Fruit fly (Drosophila melanogaster) whole organism, prepupa: Measurements from ENCODE around the gene CG5953.
A peak's percentile ranks its signal among the peaks of the same experiment; 100 is the strongest.

Experiments used
- Blimp-1 ChIP-seq: fragments of 200-800 bp; sonication (Bioruptor generic); optimal IDR thresholded peaks from 3 replicates; lab custom pipeline; 2017; ENCODE audit warnings: missing biosample characterization, missing genetic modification characterization, mild to moderate bottlenecking, moderate library complexity, missing genetic modification reagents
- CG10631 ChIP-seq: fragments of 200-800 bp; sonication (Bioruptor generic); optimal IDR thresholded peaks from 2 replicates; lab custom pipeline; 2016; ENCODE audit warnings: missing biosample characterization, missing genetic modification characterization
- CG10669 ChIP-seq: fragments of 200-800 bp; sonication (Bioruptor generic); optimal IDR thresholded peaks from 3 replicates; lab custom pipeline; 2018; ENCODE audit warnings: missing biosample characterization, mild to moderate bottlenecking, missing genetic modification characterization, moderate library complexity
- CG11294 ChIP-seq: fragments of 200-800 bp; sonication (Bioruptor generic); IDR thresholded peaks from 2 replicates; pipeline ENCODE4 v1.3.6; 2022; ENCODE audit warnings: missing biosample characterization, missing genetic modification characterization
- CG11902 ChIP-seq: fragments of 200-800 bp; sonication (Bioruptor generic); optimal IDR thresholded peaks from 3 replicates; lab custom pipeline; 2016; ENCODE audit warnings: missing biosample characterization, missing genetic modification characterization
- CG15336 ChIP-seq: fragments of 200-800 bp; sonication (Bioruptor generic); IDR thresholded peaks from 2 replicates; pipeline ENCODE4 v1.3.6; 2022; ENCODE audit warnings: missing biosample characterization, missing genetic modification characterization
- CG1621 ChIP-seq: fragments of 200-800 bp; sonication (Bioruptor generic); optimal IDR thresholded peaks from 3 replicates; lab custom pipeline; 2018; ENCODE audit warnings: missing biosample characterization, mild to moderate bottlenecking, missing genetic modification characterization
- CG16779 ChIP-seq: fragments of 200-800 bp; sonication (Bioruptor generic); optimal IDR thresholded peaks from 3 replicates; lab custom pipeline; 2017; ENCODE audit warnings: missing biosample characterization, mild to moderate bottlenecking, missing genetic modification characterization
- CG3032 ChIP-seq: fragments of 200-800 bp; optimal IDR thresholded peaks from 2 replicates; lab custom pipeline; 2019; ENCODE audit warnings: missing biosample characterization, mild to moderate bottlenecking, missing genetic modification characterization, moderate library complexity
- CG32006 ChIP-seq: fragments of 200-800 bp; sonication (Bioruptor generic); optimal IDR thresholded peaks from 3 replicates; lab custom pipeline; 2017; ENCODE audit warnings: missing biosample characterization, mild to moderate bottlenecking, missing genetic modification characterization
- CG34406 ChIP-seq: fragments of 200-800 bp; sonication (Bioruptor generic); optimal IDR thresholded peaks from 3 replicates; lab custom pipeline; 2016; ENCODE audit warnings: missing biosample characterization, missing genetic modification characterization
- CG3919 ChIP-seq: fragments of 200-800 bp; sonication (Bioruptor generic); optimal IDR thresholded peaks from 3 replicates; lab custom pipeline; 2016; ENCODE audit warnings: missing biosample characterization, missing genetic modification characterization
- CG4318 ChIP-seq: fragments of 200-800 bp; sonication (Bioruptor generic); optimal IDR thresholded peaks from 3 replicates; lab custom pipeline; 2017; ENCODE audit warnings: missing biosample characterization, mild to moderate bottlenecking, missing genetic modification characterization
- CG6163 ChIP-seq: fragments of 200-800 bp; sonication (Bioruptor generic); IDR thresholded peaks from 3 replicates; pipeline ENCODE4 v1.3.6; 2022; ENCODE audit warnings: missing biosample characterization, missing genetic modification characterization
- CG6276 ChIP-seq: fragments of 200-800 bp; sonication (Bioruptor generic); optimal IDR thresholded peaks from 2 replicates; lab custom pipeline; 2017; ENCODE audit warnings: missing biosample characterization, mild to moderate bottlenecking, missing genetic modification characterization
- CG6792 ChIP-seq: fragments of 200-800 bp; sonication (Bioruptor generic); optimal IDR thresholded peaks from 3 replicates; lab custom pipeline; 2016; ENCODE audit warnings: missing biosample characterization, missing genetic modification characterization
- CG6808 ChIP-seq: fragments of 200-800 bp; sonication (Bioruptor generic); optimal IDR thresholded peaks from 3 replicates; lab custom pipeline; 2017; ENCODE audit warnings: missing biosample characterization, missing genetic modification characterization, mild to moderate bottlenecking, moderate library complexity, missing genetic modification reagents
- CG6854 ChIP-seq: fragments of 200-800 bp; sonication (Bioruptor generic); optimal IDR thresholded peaks from 2 replicates; lab custom pipeline; 2017; ENCODE audit warnings: missing biosample characterization, mild to moderate bottlenecking, missing genetic modification characterization
- CG8119 ChIP-seq: fragments of 200-800 bp; sonication (Bioruptor generic); IDR thresholded peaks from 3 replicates; pipeline ENCODE4 v1.3.6; 2022; ENCODE audit warnings: missing biosample characterization, missing genetic modification characterization
- CG8319 ChIP-seq: fragments of 200-800 bp; sonication (Bioruptor generic); optimal IDR thresholded peaks from 3 replicates; lab custom pipeline; 2016; ENCODE audit warnings: missing biosample characterization, missing genetic modification characterization
- CG8632 ChIP-seq: fragments of 200-800 bp; sonication (Bioruptor generic); optimal IDR thresholded peaks from 3 replicates; lab custom pipeline; 2016; ENCODE audit warnings: missing biosample characterization, missing genetic modification characterization
- CG9139 ChIP-seq: fragments of 200-800 bp; sonication (Bioruptor generic); optimal IDR thresholded peaks from 3 replicates; lab custom pipeline; 2017; ENCODE audit warnings: missing biosample characterization, mild to moderate bottlenecking, missing genetic modification characterization
- Eip78C ChIP-seq: fragments of 200-800 bp; sonication (Bioruptor generic); peaks from one replicate; lab custom pipeline; 2016; ENCODE audit warnings: missing biosample characterization, missing genetic modification characterization
- Eip93F ChIP-seq: fragments of 200-800 bp; sonication (Bioruptor generic); optimal IDR thresholded peaks from 2 replicates; lab custom pipeline; 2016; ENCODE audit warnings: missing biosample characterization, mild to moderate bottlenecking, missing genetic modification characterization
- Ets21C ChIP-seq: fragments of 200-800 bp; sonication (Bioruptor generic); optimal IDR thresholded peaks from 3 replicates; lab custom pipeline; 2016; ENCODE audit warnings: missing biosample characterization, missing genetic modification characterization
- Ets96B ChIP-seq: fragments of 200-800 bp; optimal IDR thresholded peaks from 2 replicates; lab custom pipeline; 2019; ENCODE audit warnings: missing biosample characterization, mild to moderate bottlenecking, missing genetic modification characterization, moderate library complexity
- Gug ChIP-seq: fragments of 200-800 bp; sonication (Bioruptor generic); IDR thresholded peaks from 2 replicates; pipeline ENCODE4 v1.3.6; 2022; ENCODE audit warnings: missing biosample characterization, missing genetic modification characterization
- Hr38 ChIP-seq: sonication (Bioruptor generic); optimal IDR thresholded peaks from 2 replicates; lab custom pipeline; 2016; ENCODE audit warnings: missing biosample characterization, missing genetic modification characterization
- Hr39 ChIP-seq: fragments of 200-800 bp; sonication (Bioruptor generic); optimal IDR thresholded peaks from 2 replicates; lab custom pipeline; 2016; ENCODE audit warnings: missing biosample characterization, missing genetic modification characterization
- Met ChIP-seq: fragments of 200-800 bp; sonication (Bioruptor generic); optimal IDR thresholded peaks from 3 replicates; lab custom pipeline; 2016; ENCODE audit warnings: missing biosample characterization, missing genetic modification characterization
- OdsH ChIP-seq: fragments of 200-800 bp; sonication (Bioruptor generic); optimal IDR thresholded peaks from 3 replicates; lab custom pipeline; 2016; ENCODE audit warnings: missing biosample characterization, missing genetic modification characterization
- Smox ChIP-seq: fragments of 200-800 bp; sonication (Bioruptor generic); optimal IDR thresholded peaks from 3 replicates; lab custom pipeline; 2016; ENCODE audit warnings: missing biosample characterization, missing genetic modification characterization
- Sox102F ChIP-seq: fragments of 200-800 bp; sonication (Bioruptor generic); optimal IDR thresholded peaks from 2 replicates; lab custom pipeline; 2016; ENCODE audit warnings: missing biosample characterization, mild to moderate bottlenecking, missing genetic modification characterization
- Sox14 ChIP-seq: fragments of 200-800 bp; sonication (Bioruptor generic); optimal IDR thresholded peaks from 3 replicates; lab custom pipeline; 2016; ENCODE audit warnings: missing biosample characterization, missing genetic modification characterization
- Sox15 ChIP-seq: fragments of 200-800 bp; sonication (Bioruptor generic); optimal IDR thresholded peaks from 3 replicates; lab custom pipeline; 2016; ENCODE audit warnings: missing biosample characterization, missing genetic modification characterization
- achi ChIP-seq: fragments of 200-800 bp; sonication (Bioruptor generic); optimal IDR thresholded peaks from 3 replicates; lab custom pipeline; 2016; ENCODE audit warnings: missing biosample characterization, missing genetic modification characterization
- acj6 ChIP-seq: fragments of 200-800 bp; sonication (Bioruptor generic); optimal IDR thresholded peaks from 3 replicates; lab custom pipeline; 2016; ENCODE audit warnings: missing biosample characterization, missing genetic modification characterization
- cyc ChIP-seq: fragments of 200-800 bp; sonication (Bioruptor generic); optimal IDR thresholded peaks from 3 replicates; lab custom pipeline; 2016; ENCODE audit warnings: missing biosample characterization, missing genetic modification characterization
- dac ChIP-seq: fragments of 200-800 bp; sonication (Bioruptor generic); optimal IDR thresholded peaks from 2 replicates; lab custom pipeline; 2017; ENCODE audit warnings: missing biosample characterization, mild to moderate bottlenecking, missing genetic modification characterization
- eg ChIP-seq: fragments of 200-800 bp; sonication (Bioruptor generic); IDR thresholded peaks from 3 replicates; pipeline ENCODE4 v1.3.6; 2022; ENCODE audit warnings: missing biosample characterization, missing genetic modification characterization
- esn ChIP-seq: fragments of 200-800 bp; sonication (Bioruptor generic); optimal IDR thresholded peaks from 2 replicates; lab custom pipeline; 2016; ENCODE audit warnings: missing biosample characterization, mild to moderate bottlenecking, missing genetic modification characterization, moderate library complexity
- fd59A ChIP-seq: fragments of 200-800 bp; sonication (Bioruptor generic); optimal IDR thresholded peaks from 2 replicates; lab custom pipeline; 2017; ENCODE audit warnings: missing biosample characterization, mild to moderate bottlenecking, missing genetic modification characterization, missing genetic modification reagents
- fd85E ChIP-seq: fragments of 200-800 bp; sonication (Bioruptor generic); optimal IDR thresholded peaks from 3 replicates; lab custom pipeline; 2016; ENCODE audit warnings: missing biosample characterization, missing genetic modification characterization
- fkh ChIP-seq: fragments of 200-800 bp; sonication (Bioruptor generic); optimal IDR thresholded peaks from 3 replicates; lab custom pipeline; 2017; ENCODE audit warnings: missing biosample characterization, mild to moderate bottlenecking, missing genetic modification characterization, moderate library complexity
- lz ChIP-seq: fragments of 200-800 bp; sonication (Bioruptor generic); optimal IDR thresholded peaks from 3 replicates; lab custom pipeline; 2016; ENCODE audit warnings: missing biosample characterization, missing genetic modification characterization
- net ChIP-seq: fragments of 200-800 bp; sonication (Bioruptor generic); optimal IDR thresholded peaks from 3 replicates; lab custom pipeline; 2016; ENCODE audit warnings: missing biosample characterization, missing genetic modification characterization
- pdm3 ChIP-seq: fragments of 200-800 bp; sonication (Bioruptor generic); optimal IDR thresholded peaks from 3 replicates; lab custom pipeline; 2016; ENCODE audit warnings: missing biosample characterization, missing genetic modification characterization
- salr ChIP-seq, 2 experiments: fragments of 200-800 bp; sonication (Bioruptor generic); optimal IDR thresholded peaks; 3 replicates each; lab custom pipeline; 2016 to 2018; ENCODE audit warnings: missing biosample characterization in 2 of 2, missing genetic modification characterization in 2 of 2, mild to moderate bottlenecking in 1 of 2
- ss ChIP-seq, 2 experiments: fragments of 200-800 bp; sonication (Bioruptor generic); optimal IDR thresholded peaks; 2 replicates in 1 of 2; 3 replicates in 1 of 2; lab custom pipeline; 2017 to 2018; ENCODE audit warnings: mild to moderate bottlenecking in 2 of 2, missing biosample characterization in 2 of 2, missing genetic modification characterization in 2 of 2, moderate library complexity in 1 of 2
- svp ChIP-seq: fragments of 200-800 bp; sonication (Bioruptor generic); peaks from one replicate; lab custom pipeline; 2016; ENCODE audit warnings: missing biosample characterization, missing genetic modification characterization
- topi ChIP-seq: fragments of 200-800 bp; sonication (Bioruptor generic); optimal IDR thresholded peaks from 3 replicates; lab custom pipeline; 2016; ENCODE audit warnings: missing biosample characterization, missing genetic modification characterization

Gene CG5953

DNA sequence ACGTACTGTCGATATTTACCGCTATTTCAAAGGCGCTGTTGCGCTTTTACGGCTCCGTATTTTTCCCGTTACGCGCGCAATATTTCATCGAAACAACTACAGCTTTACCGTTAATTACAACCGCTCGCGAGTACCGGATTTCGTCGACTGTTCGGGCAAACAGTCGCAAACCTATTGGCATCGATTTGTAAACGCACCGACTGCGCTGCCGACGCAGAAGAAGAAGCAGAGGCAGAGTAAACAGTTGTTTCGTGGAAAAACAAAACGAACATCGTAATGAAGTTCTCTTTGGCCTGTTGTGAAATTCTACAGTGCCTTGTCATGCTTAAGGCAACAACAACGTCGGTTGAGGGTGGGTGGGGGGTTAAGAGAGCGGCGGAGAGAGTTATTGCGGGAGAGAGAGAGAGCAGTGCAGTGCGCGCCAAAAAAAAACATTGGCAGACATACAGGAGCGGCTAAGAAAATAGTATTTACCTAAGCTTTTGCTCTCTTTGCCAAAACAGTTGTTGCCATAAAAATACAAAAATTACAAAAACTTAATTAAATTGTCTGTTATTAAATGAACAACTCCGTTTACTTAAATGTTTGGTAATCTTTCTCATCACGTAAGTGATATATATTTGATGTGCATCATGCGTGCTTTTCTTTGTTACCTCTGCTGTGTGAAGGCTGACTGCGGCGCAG, at the start of gene CG5953:
Gene CG5953, minus strand, starts transcription at position 176 of the 684 bp plus-strand sequence.
- TF ChIP-seq Smox (peak; percentile 97), Hr38 (GFP tag; lab: Kevin White, UChicago) (no peak), CG3919 (GFP tag; lab: Kevin White, UChicago) (peak; percentile 97), pdm3 (peak; percentile 97), CG15336 (GFP tag; lab: Robert Waterston, UW) (peak; percentile 99), lz (GFP tag; lab: Kevin White, UChicago) (peak; percentile 98), svp (peak; percentile 99), Sox14 (peak; percentile 99), dac (GFP tag; lab: Kevin White, UChicago) (peak; percentile 95), Eip93F (peak; percentile 94), cyc (GFP tag; lab: Kevin White, UChicago) (peak; percentile 97), Ets21C (peak; percentile 96), Sox15 (GFP tag; lab: Kevin White, UChicago) (peak; percentile 96), net (GFP tag; lab: Kevin White, UChicago) (peak; percentile 98), Hr39 (peak; percentile 98), CG6163 (GFP tag; lab: Robert Waterston, UW) (peak; percentile 98), CG3032 (peak; percentile 98), CG8119 (peak; percentile 99), CG6854 (GFP tag; lab: Kevin White, UChicago) (peak; percentile 97), CG9139 (GFP tag; lab: Kevin White, UChicago) (peak; percentile 94), Sox102F (GFP tag; lab: Kevin White, UChicago) (peak; percentile 97), CG34406 (GFP tag; lab: Kevin White, UChicago) (peak; percentile 98), salr (GFP tag; optimal IDR thresholded peaks at IDR 0.05; lab: Kevin White, UChicago) (peak; percentile 93 to 97), CG10631 (GFP tag; lab: Kevin White, UChicago) (peak; percentile 97), ss (GFP tag; optimal IDR thresholded peaks at IDR 0.05; lab: Kevin White, UChicago) (peak; percentile 98), Met (GFP tag; lab: Kevin White, UChicago) (peak; percentile 98), CG10669 (GFP tag; lab: Kevin White, UChicago) (peak; percentile 98), CG6792 (GFP tag; lab: Kevin White, UChicago) (peak; percentile 97), fd59A (GFP tag; lab: Kevin White, UChicago) (peak; percentile 98), Blimp-1 (peak; percentile 93), CG32006 (GFP tag; lab: Kevin White, UChicago) (peak; percentile 99), CG8632 (GFP tag; lab: Kevin White, UChicago) (peak; percentile 97), eg (GFP tag; lab: Robert Waterston, UW) (peak; percentile 98), esn (peak; percentile 98), CG6808 (peak; percentile 97), Gug (GFP tag; lab: Robert Waterston, UW) (peak; percentile 97), CG11294 (GFP tag; lab: Robert Waterston, UW) (peak; percentile 96), Eip78C (peak; percentile 99), CG11902 (GFP tag; lab: Kevin White, UChicago) (peak; percentile 90), fkh (peak; percentile 87), CG4318 (peak; percentile 97), acj6 (peak; percentile 97), fd85E (GFP tag; lab: Kevin White, UChicago) (peak; percentile 68), achi (GFP tag; lab: Kevin White, UChicago) (peak; percentile 97), topi (GFP tag; lab: Kevin White, UChicago) (peak; percentile 98), CG6276 (GFP tag; lab: Kevin White, UChicago) (peak; percentile 98), CG8319 (GFP tag; lab: Kevin White, UChicago) (peak; percentile 95), OdsH (GFP tag; lab: Kevin White, UChicago) (peak; percentile 97), Ets96B (tag; lab: Kevin White, UChicago) (peak; percentile 98), CG16779 (tag; lab: Kevin White, UChicago) (peak; percentile 98), CG1621 (peak; percentile 96)
